Worm (Caenorhabditis elegans) whole organism, L4 larva: ENCODE results near the gene btb-5.
A peak's percentile ranks its signal among the peaks of the same experiment; 100 is the strongest.

ENCODE experiments used
- F44E2.7 ChIP-seq: fragments of 200-800 bp; sonication (Bioruptor generic); IDR thresholded peaks from 2 replicates; pipeline ENCODE4 v2.1.2; 2022; ENCODE audit warnings: missing genetic modification characterization, missing compliant biosample characterization
- T20F7.1 ChIP-seq: fragments of 200-800 bp; sonication (Bioruptor generic); optimal IDR thresholded peaks from 2 replicates; lab custom pipeline; 2018; ENCODE audit warnings: mild to moderate bottlenecking, missing genetic modification characterization, missing compliant biosample characterization
- Y48G9A.11 ChIP-seq: fragments of 200-800 bp; sonication (Bioruptor generic); IDR thresholded peaks from 2 replicates; pipeline ENCODE4 v1.3.6; 2022; ENCODE audit warnings: missing genetic modification reagents, missing genetic modification characterization, missing compliant biosample characterization
- Y75B8A.6 ChIP-seq: fragments of 200-800 bp; sonication (Bioruptor generic); IDR thresholded peaks from 2 replicates; pipeline ENCODE4 v1.3.6; 2022; ENCODE audit warnings: missing genetic modification reagents, missing genetic modification characterization, missing compliant biosample characterization
- attf-4 ChIP-seq: sonication (generic microtip); optimal IDR thresholded peaks from 3 replicates; lab custom pipeline; 2017; ENCODE audit warnings: missing biosample characterization, missing genetic modification characterization
- ces-1 ChIP-seq: fragments of 150-350 bp; sonication (generic microtip); optimal IDR thresholded peaks from 4 replicates; lab custom pipeline; 2014; ENCODE audit warnings: missing biosample characterization, missing genetic modification reagents, missing genetic modification characterization
- daf-16 ChIP-seq, 3 experiments: sonication (generic microtip); optimal IDR thresholded peaks; 2 replicates each; lab custom pipeline; 2016 to 2017; ENCODE audit warnings: missing genetic modification characterization in 3 of 3, missing genetic modification reagents in 3 of 3, mild to moderate bottlenecking in 2 of 3, missing compliant biosample characterization in 2 of 3, missing biosample characterization in 1 of 3, moderate library complexity in 1 of 3
- dmd-6 ChIP-seq: fragments of 200-800 bp; sonication (Bioruptor generic); IDR thresholded peaks from 2 replicates; pipeline ENCODE4 v1.3.6; 2022; ENCODE audit warnings: missing genetic modification reagents, missing genetic modification characterization, missing compliant biosample characterization
- dmd-8 ChIP-seq: fragments of 200-800 bp; sonication (Bioruptor generic); IDR thresholded peaks from 2 replicates; pipeline ENCODE4 v1.3.6; 2022; ENCODE audit warnings: missing genetic modification characterization, missing compliant biosample characterization
- egl-43 ChIP-seq: fragments of 200-800 bp; sonication (Bioruptor generic); IDR thresholded peaks from 2 replicates; pipeline ENCODE4 v1.3.6; 2022; ENCODE audit warnings: missing genetic modification reagents, missing genetic modification characterization, missing compliant biosample characterization
- fos-1 ChIP-seq: fragments of 150-350 bp; optimal IDR thresholded peaks from 2 replicates; lab custom pipeline; 2014; ENCODE audit warnings: missing biosample characterization, missing genetic modification characterization
- hlh-11 ChIP-seq: fragments of 200-800 bp; sonication (Bioruptor generic); optimal IDR thresholded peaks from 2 replicates; lab custom pipeline; 2018; ENCODE audit warnings: mild to moderate bottlenecking, missing genetic modification characterization, missing compliant biosample characterization
- lin-13 ChIP-seq: fragments of 150-350 bp; optimal IDR thresholded peaks from 2 replicates; lab custom pipeline; 2014; ENCODE audit warnings: missing biosample characterization, missing genetic modification reagents, missing genetic modification characterization
- lin-29 ChIP-seq: fragments of 200-800 bp; sonication (Bioruptor generic); IDR thresholded peaks from 2 replicates; pipeline ENCODE4 v1.3.6; 2022; ENCODE audit warnings: missing genetic modification reagents, missing genetic modification characterization, missing compliant biosample characterization
- lin-39 ChIP-seq: fragments of 150-350 bp; optimal IDR thresholded peaks from 2 replicates; lab custom pipeline; 2014; ENCODE audit warnings: missing biosample characterization, missing genetic modification reagents, missing genetic modification characterization
- madf-5 ChIP-seq, 2 experiments: fragments of 200-800 bp; sonication (Bioruptor generic); IDR thresholded peaks; 2 replicates each; pipeline ENCODE4 v1.3.6; 2022; ENCODE audit warnings: missing compliant biosample characterization in 2 of 2, missing genetic modification characterization in 2 of 2
- mep-1 ChIP-seq: fragments of 150-350 bp; sonication (generic microtip); optimal IDR thresholded peaks from 3 replicates; lab custom pipeline; 2014; ENCODE audit warnings: missing biosample characterization, missing genetic modification characterization
- mes-2 ChIP-seq: sonication (generic microtip); optimal IDR thresholded peaks from 2 replicates; lab custom pipeline; 2016; ENCODE audit warnings: missing genotype, mild to moderate bottlenecking, missing genetic modification characterization, missing compliant biosample characterization; ENCODE audit not compliant: poor library complexity, severe bottlenecking
- nhr-10 ChIP-seq: fragments of 150-350 bp; optimal IDR thresholded peaks from 2 replicates; lab custom pipeline; 2014; ENCODE audit warnings: missing biosample characterization, missing genetic modification characterization
- nhr-11 ChIP-seq: fragments of 150-350 bp; optimal IDR thresholded peaks from 2 replicates; lab custom pipeline; 2014; ENCODE audit warnings: missing biosample characterization, missing genetic modification characterization
- nhr-237 ChIP-seq: sonication (generic microtip); optimal IDR thresholded peaks from 2 replicates; lab custom pipeline; 2017; ENCODE audit warnings: missing biosample characterization, missing genetic modification characterization
- nhr-77 ChIP-seq: fragments of 150-350 bp; optimal IDR thresholded peaks from 2 replicates; lab custom pipeline; 2014; ENCODE audit warnings: missing biosample characterization, missing genetic modification characterization
- set-16 ChIP-seq: fragments of 200-800 bp; sonication (Bioruptor generic); IDR thresholded peaks from 2 replicates; pipeline ENCODE4 v1.3.6; 2022; ENCODE audit warnings: missing genetic modification reagents, missing genetic modification characterization, missing compliant biosample characterization
- skn-1 ChIP-seq: fragments of 150-350 bp; optimal IDR thresholded peaks from 2 replicates; lab custom pipeline; 2014; ENCODE audit warnings: missing biosample characterization, missing genetic modification characterization
- unc-62 ChIP-seq, 3 experiments: fragments of 150-350 bp in 1 of 3; sonication (generic microtip); optimal IDR thresholded peaks in 2 of 3; peaks in 1 of 3; 1 replicate in 1 of 3; 2 replicates in 2 of 3; lab custom pipeline; 2014 to 2017; ENCODE audit warnings: missing biosample characterization in 3 of 3, missing genetic modification characterization in 3 of 3, missing genetic modification reagents in 3 of 3, missing genotype in 1 of 3
- zag-1 ChIP-seq: fragments of 150-350 bp; optimal IDR thresholded peaks from 2 replicates; lab custom pipeline; 2014; ENCODE audit warnings: missing biosample characterization, missing genetic modification characterization
- ztf-11 ChIP-seq: fragments of 150-350 bp; optimal IDR thresholded peaks from 2 replicates; lab custom pipeline; 2014; ENCODE audit warnings: missing biosample characterization, missing genetic modification characterization
- ztf-7 ChIP-seq: fragments of 150-350 bp; optimal IDR thresholded peaks from 2 replicates; lab custom pipeline; 2014; ENCODE audit warnings: missing biosample characterization, missing genetic modification characterization

Gene btb-5

DNA sequence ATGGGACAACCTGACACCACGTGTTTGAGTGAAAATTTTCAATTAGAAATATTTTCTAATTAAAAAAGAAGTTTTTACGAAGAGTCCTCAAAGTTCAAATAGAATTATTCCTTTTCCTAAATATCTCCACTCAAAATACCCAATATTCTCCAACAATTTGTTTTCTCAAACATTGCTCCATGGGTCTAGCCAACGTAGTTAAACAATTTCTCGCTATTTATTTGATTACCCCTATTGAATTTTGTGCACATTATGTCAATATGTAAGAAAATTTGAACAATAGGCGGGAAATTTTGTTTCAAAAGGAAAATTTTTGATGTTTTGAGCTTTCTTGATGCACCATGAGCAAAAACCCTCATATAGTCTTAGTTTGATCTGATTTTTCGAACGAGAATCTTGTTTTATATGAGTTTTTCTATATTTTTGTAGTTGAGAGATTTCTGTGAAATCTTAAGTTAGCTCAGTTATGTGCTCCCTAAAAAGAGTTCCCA lies 1.5 kb upstream of the btb-5 start (continued):
- TF ChIP-seq nhr-77 (tag; lab: Kevin White, UChicago) (peak; percentile 27), hlh-11 (no peak), ces-1 (peak; percentile 60)

DNA sequence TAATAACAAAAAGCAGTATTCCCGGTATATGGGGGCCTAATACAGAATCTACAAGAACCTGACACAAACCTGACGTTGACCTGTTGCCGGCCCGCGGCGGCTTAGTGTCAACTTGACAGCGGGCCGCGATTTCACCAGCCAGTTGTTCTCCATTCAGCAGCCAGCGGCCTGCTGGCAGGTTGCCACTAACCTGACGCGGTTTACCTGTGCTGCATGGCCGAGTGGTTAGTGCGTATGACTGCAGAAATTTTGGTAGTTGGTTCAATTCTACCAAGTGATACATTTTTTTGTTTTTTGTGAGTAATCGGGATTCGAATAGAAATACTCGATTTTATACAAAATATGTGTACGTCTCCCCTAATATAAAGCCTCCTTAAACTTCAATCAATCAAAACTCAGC lies 2.2 kb downstream of the btb-5 start:
- TF ChIP-seq egl-43 (GFP tag; lab: Robert Waterston, UW) (peak; percentile 73; the same call in 1 of the 2 replicates), set-16 (GFP tag; lab: Robert Waterston, UW) (peak; percentile 43; the same call in 1 of the 2 replicates)

DNA sequence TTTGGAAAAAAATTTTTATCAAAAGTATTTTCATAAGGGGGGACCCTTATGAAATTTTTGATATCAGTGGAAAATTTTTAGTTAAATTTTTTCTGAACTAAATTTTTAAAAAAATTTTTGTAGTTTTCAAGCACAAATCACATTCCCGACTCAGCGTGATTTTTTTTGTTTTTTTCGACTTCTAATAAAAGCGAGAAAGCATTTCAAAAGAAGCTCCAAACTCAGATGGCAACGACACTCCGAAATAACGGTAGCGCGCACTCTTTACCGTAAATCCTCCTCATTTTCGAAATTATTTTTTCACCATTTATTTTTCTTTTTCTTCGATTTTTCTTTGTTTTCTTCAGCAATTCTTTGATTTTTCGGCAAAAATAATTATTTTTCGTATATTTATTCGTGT lies 3.7 kb downstream of the btb-5 start:
- TF ChIP-seq Y48G9A.11 (GFP tag; lab: Robert Waterston, UW): 0 out of 2 replicates have a peak, but pooled peaks have one; percentile 53

DNA sequence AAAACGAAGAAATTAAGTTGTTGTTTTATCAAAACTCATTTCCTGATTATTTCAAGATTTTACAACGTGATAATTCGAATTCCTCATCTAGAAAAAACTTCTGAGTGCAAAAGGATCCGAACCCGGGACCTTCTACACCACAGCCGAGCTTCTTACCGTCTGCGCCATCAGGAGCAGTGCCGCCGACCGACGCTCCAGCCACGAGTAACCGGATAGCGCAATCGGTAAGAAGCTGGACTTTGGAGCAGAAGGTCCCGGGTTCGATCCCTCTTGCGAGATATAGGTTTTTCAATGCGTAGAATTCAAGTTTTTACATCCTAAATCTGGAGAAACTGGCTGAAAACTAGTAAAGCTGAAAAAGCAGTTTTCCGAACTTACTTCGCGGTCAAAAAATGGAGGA lies 7.2 kb downstream of the btb-5 start:
- TF ChIP-seq dmd-8 (GFP tag; lab: Robert Waterston, UW) (no peak), set-16 (GFP tag; lab: Robert Waterston, UW) (peak; percentile 70), Y75B8A.6 (GFP tag; lab: Robert Waterston, UW) (no peak), Y48G9A.11 (GFP tag; lab: Robert Waterston, UW) (0 out of 2 replicates have a peak, but pooled peaks have one; percentile 55), dmd-6 (GFP tag; lab: Robert Waterston, UW) (no peak), T20F7.1 (GFP tag; lab: Kevin White, UChicago) (no peak), nhr-11 (tag; lab: Kevin White, UChicago) (no peak), lin-39 (tag; lab: Kevin White, UChicago) (no peak), fos-1 (tag; lab: Kevin White, UChicago) (no peak), mep-1 (tag; lab: Kevin White, UChicago) (no peak), skn-1 (tag; lab: Kevin White, UChicago) (no peak), lin-13 (GFP tag; lab: Kevin White, UChicago) (no peak), attf-4 (tag; lab: Kevin White, UChicago) (no peak), F44E2.7 (GFP tag; lab: Robert Waterston, UW) (no peak)

DNA sequence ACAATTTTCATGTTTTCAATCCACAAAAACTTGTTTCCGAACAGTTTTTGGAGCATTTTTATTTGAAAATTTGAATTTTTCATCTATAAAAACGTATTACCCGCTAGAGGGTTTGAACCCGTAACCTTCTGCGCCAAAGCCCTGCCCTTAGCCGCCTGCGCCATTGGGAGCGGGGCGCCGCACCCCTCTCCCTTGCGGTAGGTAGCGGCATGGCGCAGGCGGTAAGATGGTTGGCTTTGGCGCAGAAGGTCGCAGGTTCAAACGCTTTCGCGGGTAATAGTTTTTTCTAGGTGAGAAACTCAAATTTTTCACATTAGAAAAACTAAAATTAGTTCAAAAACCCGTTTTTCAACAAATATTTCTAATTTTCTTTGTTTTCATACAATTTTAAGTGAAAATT lies 9.3 kb downstream of the btb-5 start:
- TF ChIP-seq ztf-7 (tag; lab: Kevin White, UChicago) (no peak), madf-5 (GFP tag; IDR thresholded peaks at IDR 0.05; lab: Robert Waterston, UW) (no peak), nhr-237 (no peak), skn-1 (tag; lab: Kevin White, UChicago) (no peak), set-16 (GFP tag; lab: Robert Waterston, UW) (peak; percentile 83), nhr-10 (tag; lab: Kevin White, UChicago) (no peak)

DNA sequence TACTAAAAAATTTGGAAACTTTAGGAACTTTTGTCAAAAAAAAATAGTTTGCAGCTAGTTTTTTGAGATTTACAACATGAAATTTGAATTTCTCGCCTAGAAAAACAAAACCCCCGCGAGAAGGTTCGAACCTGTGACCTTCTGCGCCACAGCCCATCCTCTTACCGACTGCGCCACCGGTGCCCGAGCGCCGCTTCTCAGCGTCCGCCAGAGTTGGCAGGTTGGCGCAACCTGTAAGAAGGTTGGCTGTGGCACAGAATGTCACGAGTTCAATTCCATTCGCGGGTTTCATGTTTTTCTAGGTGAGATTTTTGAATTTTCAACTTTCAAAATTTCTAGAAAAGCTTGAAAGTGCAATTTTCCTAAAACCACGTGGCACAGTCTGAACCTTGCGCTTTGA lies 10.5 kb downstream of the btb-5 start:
- TF ChIP-seq unc-62 (GFP tag; optimal IDR thresholded peaks at IDR 0.05 in 1 of 2; lab: Kevin White, UChicago) (peak in 1 of 2 experiments; percentile 62), unc-62 (tag; optimal IDR thresholded peaks at IDR 0.05; lab: Kevin White, UChicago) (no peak), mes-2 (tag; lab: Kevin White, UChicago) (no peak), daf-16 (GFP tag; optimal IDR thresholded peaks at IDR 0.05; lab: Kevin White, UChicago) (no peak), daf-16 (tag; optimal IDR thresholded peaks at IDR 0.05; lab: Kevin White, UChicago) (no peak), dmd-8 (GFP tag; lab: Robert Waterston, UW) (0 out of 2 replicates have a peak, but pooled peaks have one; percentile 24), ztf-11 (tag; lab: Kevin White, UChicago) (no peak), egl-43 (GFP tag; lab: Robert Waterston, UW) (0 out of 2 replicates have a peak, but pooled peaks have one; percentile 12), set-16 (GFP tag; lab: Robert Waterston, UW) (peak; percentile 77), zag-1 (tag; lab: Kevin White, UChicago) (no peak), lin-29 (GFP tag; lab: Robert Waterston, UW) (no peak)
